Worm (Caenorhabditis elegans) whole organism, L1 larva: ENCODE results near the gene unc-4.

Experiments used
- C04F5.9 ChIP-seq: sonication (generic microtip); optimal IDR thresholded peaks from 2 replicates; lab custom pipeline; 2016; ENCODE audit warnings: missing genetic modification characterization, missing compliant biosample characterization
- C16A3.4 ChIP-seq: fragments of 150-350 bp; optimal IDR thresholded peaks from 2 replicates; lab custom pipeline; 2014; ENCODE audit warnings: missing biosample characterization, missing genetic modification characterization
- F16B12.6 ChIP-seq: fragments of 150-350 bp; optimal IDR thresholded peaks from 2 replicates; lab custom pipeline; 2014; ENCODE audit warnings: missing biosample characterization, missing genetic modification characterization
- aha-1 ChIP-seq: fragments of 150-350 bp; optimal IDR thresholded peaks from 2 replicates; lab custom pipeline; 2014; ENCODE audit warnings: missing biosample characterization, missing genetic modification characterization
- alr-1 ChIP-seq: fragments of 200-800 bp; sonication (Bioruptor generic); optimal IDR thresholded peaks from 2 replicates; lab custom pipeline; 2018; ENCODE audit warnings: borderline replicate concordance, mild to moderate bottlenecking, missing genetic modification characterization, missing compliant biosample characterization
- ama-1 ChIP-seq: fragments of 150-350 bp; optimal IDR thresholded peaks from 2 replicates; lab custom pipeline; 2014
- blmp-1 ChIP-seq: fragments of 150-350 bp; optimal IDR thresholded peaks from 2 replicates; lab custom pipeline; 2014; ENCODE audit warnings: missing biosample characterization, missing genetic modification characterization
- ceh-82 ChIP-seq, 3 experiments: fragments of 150-350 bp in 1 of 3; sonication (generic microtip) in 2 of 3; optimal IDR thresholded peaks; 2 replicates each; lab custom pipeline; 2014 to 2017; ENCODE audit warnings: missing biosample characterization in 3 of 3, missing genetic modification characterization in 3 of 3
- ceh-88 ChIP-seq: fragments of 200-800 bp; sonication (Bioruptor generic); IDR thresholded peaks from 2 replicates; pipeline ENCODE4 v1.3.6; 2022; ENCODE audit warnings: missing genetic modification characterization, missing compliant biosample characterization
- ceh-90 ChIP-seq: sonication (generic microtip); optimal IDR thresholded peaks from 2 replicates; lab custom pipeline; 2016; ENCODE audit warnings: missing genetic modification characterization, missing compliant biosample characterization
- dpl-1 ChIP-seq, 3 experiments: fragments of 150-350 bp in 2 of 3; sonication (generic microtip) in 1 of 3; optimal IDR thresholded peaks; 2 replicates each; lab custom pipeline; 2014 to 2017; ENCODE audit warnings: missing biosample characterization in 3 of 3, missing genetic modification characterization in 3 of 3, missing genetic modification reagents in 3 of 3
- dsc-1 ChIP-seq: sonication (generic microtip); optimal IDR thresholded peaks from 2 replicates; lab custom pipeline; 2016; ENCODE audit warnings: mild to moderate bottlenecking, missing genetic modification characterization, missing compliant biosample characterization
- efl-1 ChIP-seq, 4 experiments: fragments of 150-350 bp; optimal IDR thresholded peaks in 3 of 4; peaks in 1 of 4; 1 replicate in 1 of 4; 2 replicates in 3 of 4; lab custom pipeline; 2014; ENCODE audit warnings: missing biosample characterization in 2 of 4, missing genetic modification characterization in 2 of 4, missing genetic modification reagents in 2 of 4
- efl-3 ChIP-seq: fragments of 200-800 bp; sonication (Bioruptor generic); optimal IDR thresholded peaks from 2 replicates; lab custom pipeline; 2018; ENCODE audit warnings: mild to moderate bottlenecking, missing genetic modification characterization, missing compliant biosample characterization
- elt-3 ChIP-seq, 6 experiments: fragments of 150-350 bp in 1 of 6; sonication (generic microtip); optimal IDR thresholded peaks; 2 replicates each; lab custom pipeline; 2017 to 2018; ENCODE audit warnings: missing biosample characterization in 6 of 6, missing genetic modification characterization in 6 of 6, inconsistent platforms in 1 of 6
- fkh-10 ChIP-seq: sonication (generic microtip); optimal IDR thresholded peaks from 2 replicates; lab custom pipeline; 2017; ENCODE audit warnings: missing biosample characterization, missing genetic modification reagents, missing genetic modification characterization
- fkh-8 ChIP-seq: sonication (generic microtip); optimal IDR thresholded peaks from 2 replicates; lab custom pipeline; 2016; ENCODE audit warnings: mild to moderate bottlenecking, missing genetic modification characterization, missing compliant biosample characterization
- grh-1 ChIP-seq: fragments of 200-800 bp; sonication (Bioruptor generic); IDR thresholded peaks from 2 replicates; pipeline ENCODE4 v1.3.6; 2022; ENCODE audit warnings: missing genetic modification reagents, missing genetic modification characterization, missing compliant biosample characterization
- irx-1 ChIP-seq: sonication (generic microtip); optimal IDR thresholded peaks from 2 replicates; lab custom pipeline; 2016; ENCODE audit warnings: missing genetic modification characterization, missing compliant biosample characterization
- isw-1 ChIP-seq: fragments of 200-800 bp; sonication (Bioruptor generic); IDR thresholded peaks from 2 replicates; pipeline ENCODE4 v1.3.6; 2022; ENCODE audit warnings: missing genetic modification characterization, missing compliant biosample characterization
- lin-14 ChIP-seq: fragments of 200-800 bp; sonication (Bioruptor generic); optimal IDR thresholded peaks from 2 replicates; lab custom pipeline; 2018; ENCODE audit warnings: mild to moderate bottlenecking, missing genetic modification characterization, moderate library complexity, missing compliant biosample characterization
- lin-15B ChIP-seq: fragments of 150-350 bp; sonication (generic microtip); optimal IDR thresholded peaks from 3 replicates; lab custom pipeline; 2014; ENCODE audit warnings: missing biosample characterization, missing genetic modification characterization
- lin-35 ChIP-seq, 2 experiments: fragments of 150-350 bp; optimal IDR thresholded peaks; 2 replicates each; lab custom pipeline; 2014; ENCODE audit warnings: missing biosample characterization in 2 of 2, missing genetic modification characterization in 2 of 2, missing genetic modification reagents in 2 of 2
- lin-39 ChIP-seq: fragments of 150-350 bp; optimal IDR thresholded peaks from 2 replicates; lab custom pipeline; 2014; ENCODE audit warnings: missing biosample characterization, missing genetic modification reagents, missing genetic modification characterization
- lir-3 ChIP-seq: sonication (generic microtip); optimal IDR thresholded peaks from 2 replicates; lab custom pipeline; 2016; ENCODE audit warnings: mild to moderate bottlenecking, missing genetic modification characterization, moderate library complexity, missing compliant biosample characterization; ENCODE audit not compliant: poor library complexity
- lsy-2 ChIP-seq, 2 experiments: fragments of 150-350 bp; optimal IDR thresholded peaks; 2 replicates each; lab custom pipeline; 2014; ENCODE audit warnings: missing biosample characterization in 2 of 2, missing genetic modification characterization in 2 of 2
- mep-1 ChIP-seq: fragments of 150-350 bp; optimal IDR thresholded peaks from 2 replicates; lab custom pipeline; 2014; ENCODE audit warnings: missing biosample characterization, missing genetic modification characterization
- nhr-11 ChIP-seq: fragments of 150-350 bp; optimal IDR thresholded peaks from 2 replicates; lab custom pipeline; 2014; ENCODE audit warnings: missing biosample characterization, missing genetic modification characterization
- nhr-19 ChIP-seq: fragments of 200-800 bp; sonication (Bioruptor generic); conservative IDR thresholded peaks from 2 replicates; pipeline ENCODE4 v1.3.6; 2022; ENCODE audit warnings: missing genetic modification characterization, missing compliant biosample characterization
- nhr-20 ChIP-seq: sonication (generic microtip); optimal IDR thresholded peaks from 2 replicates; lab custom pipeline; 2016; ENCODE audit warnings: mild to moderate bottlenecking, missing genetic modification characterization, missing compliant biosample characterization
- nhr-237 ChIP-seq: fragments of 150-350 bp; optimal IDR thresholded peaks from 2 replicates; lab custom pipeline; 2014; ENCODE audit warnings: missing biosample characterization, missing genetic modification characterization
- nhr-71 ChIP-seq: sonication (generic microtip); optimal IDR thresholded peaks from 2 replicates; lab custom pipeline; 2016; ENCODE audit warnings: mild to moderate bottlenecking, missing genetic modification characterization, moderate library complexity, missing compliant biosample characterization
- nhr-76 ChIP-seq: sonication (generic microtip); optimal IDR thresholded peaks from 2 replicates; lab custom pipeline; 2017; ENCODE audit warnings: missing biosample characterization, missing genetic modification characterization
- nhr-77 ChIP-seq: fragments of 150-350 bp; optimal IDR thresholded peaks from 2 replicates; lab custom pipeline; 2014; ENCODE audit warnings: missing biosample characterization, missing genetic modification characterization
- nhr-84 ChIP-seq: sonication (generic microtip); optimal IDR thresholded peaks from 2 replicates; lab custom pipeline; 2017; ENCODE audit warnings: missing biosample characterization, missing genetic modification characterization
- nhr-90 ChIP-seq: sonication (generic microtip); optimal IDR thresholded peaks from 2 replicates; lab custom pipeline; 2016; ENCODE audit warnings: mild to moderate bottlenecking, missing genetic modification characterization, missing compliant biosample characterization; ENCODE audit not compliant: poor library complexity
- pag-3 ChIP-seq: sonication (generic microtip); optimal IDR thresholded peaks from 2 replicates; lab custom pipeline; 2017; ENCODE audit warnings: missing genetic modification characterization, mild to moderate bottlenecking, missing compliant biosample characterization, antibody characterized with exemption, borderline replicate concordance; ENCODE audit not compliant: insufficient read depth
- pax-3 ChIP-seq: fragments of 200-800 bp; sonication (Bioruptor generic); optimal IDR thresholded peaks from 2 replicates; lab custom pipeline; 2018; ENCODE audit warnings: mild to moderate bottlenecking, missing genetic modification characterization, moderate library complexity, missing compliant biosample characterization
- skn-1 ChIP-seq: fragments of 150-350 bp; optimal IDR thresholded peaks from 2 replicates; lab custom pipeline; 2014; ENCODE audit warnings: missing biosample characterization, missing genetic modification characterization
- snpc-4 ChIP-seq: fragments of 150-350 bp; optimal IDR thresholded peaks from 2 replicates; lab custom pipeline; 2014; ENCODE audit warnings: missing biosample characterization, missing genetic modification characterization
- sup-37 ChIP-seq: fragments of 200-800 bp; sonication (Bioruptor generic); optimal IDR thresholded peaks from 2 replicates; lab custom pipeline; 2018; ENCODE audit warnings: mild to moderate bottlenecking, missing genetic modification characterization, missing compliant biosample characterization
- swsn-7 ChIP-seq: sonication (generic microtip); optimal IDR thresholded peaks from 2 replicates; lab custom pipeline; 2016; ENCODE audit warnings: missing genetic modification characterization, missing compliant biosample characterization
- tbx-2 ChIP-seq: sonication (generic microtip); optimal IDR thresholded peaks from 2 replicates; lab custom pipeline; 2016; ENCODE audit warnings: missing genetic modification characterization, missing compliant biosample characterization
- unc-130 ChIP-seq: fragments of 150-350 bp; optimal IDR thresholded peaks from 2 replicates; lab custom pipeline; 2017; ENCODE audit warnings: missing biosample characterization, missing genetic modification characterization, inconsistent platforms
- unc-30 ChIP-seq: sonication (generic microtip); optimal IDR thresholded peaks from 2 replicates; lab custom pipeline; 2017; ENCODE audit warnings: missing biosample characterization, missing genetic modification characterization
- unc-62 ChIP-seq: fragments of 150-350 bp; optimal IDR thresholded peaks from 2 replicates; lab custom pipeline; 2014; ENCODE audit warnings: missing biosample characterization, missing genetic modification reagents, missing genetic modification characterization
- unc-86 ChIP-seq: sonication (generic microtip); optimal IDR thresholded peaks from 2 replicates; lab custom pipeline; 2016; ENCODE audit warnings: missing genetic modification characterization, missing compliant biosample characterization
- vab-15 ChIP-seq: sonication (generic microtip); optimal IDR thresholded peaks from 2 replicates; lab custom pipeline; 2017; ENCODE audit warnings: missing genotype, mild to moderate bottlenecking, missing genetic modification characterization, missing compliant biosample characterization
- xbp-1 ChIP-seq: sonication (generic microtip); optimal IDR thresholded peaks from 2 replicates; lab custom pipeline; 2016; ENCODE audit warnings: missing genetic modification characterization, missing compliant biosample characterization
- ztf-4 ChIP-seq: fragments of 150-350 bp; optimal IDR thresholded peaks from 2 replicates; lab custom pipeline; 2014; ENCODE audit warnings: missing biosample characterization, missing genetic modification characterization

unc-4 gene

ce11 chrII:9938877-9939276, 38.7 kb upstream of the unc-4 start, which contains the start of the genes C05C10.7 and C05C10.5:
C05C10.7 (minus strand) TSS chrII:9938971.
C05C10.5 (plus strand) TSS chrII:9939040.
- TF ChIP-seq efl-1 (optimal IDR thresholded peaks at IDR 0.05; lab: Kevin White, UChicago) (peak in 1 of 2 experiments; percentile 10), efl-1 (GFP tag; optimal IDR thresholded peaks at IDR 0.05 in 1 of 2; lab: Kevin White, UChicago) (peak in 1 of 2 experiments; percentile 58), lin-35 (GFP tag; optimal IDR thresholded peaks at IDR 0.05; lab: Kevin White, UChicago) (no peak)

- TF ChIP-seq fkh-8 (tag; lab: Kevin White, UChicago) (peak; percentile 56), lin-14 (GFP tag; lab: Kevin White, UChicago) (peak; percentile 97), ama-1 (lab: Kevin White, UChicago) (peak; percentile 41), ztf-4 (tag; lab: Kevin White, UChicago) (peak; percentile 60), dpl-1 (GFP tag; optimal IDR thresholded peaks at IDR 0.05; lab: Kevin White, UChicago) (peak; percentile 56 to 71 (median 66)), blmp-1 (tag; lab: Kevin White, UChicago) (peak; percentile 97), mep-1 (tag; lab: Kevin White, UChicago) (peak; percentile 87), vab-15 (tag; lab: Kevin White, UChicago) (no peak), nhr-20 (tag; lab: Kevin White, UChicago) (peak; percentile 94), ceh-88 (GFP tag; lab: Robert Waterston, UW) (no peak), lir-3 (tag; lab: Kevin White, UChicago) (peak; percentile 66), nhr-90 (tag; lab: Kevin White, UChicago) (peak; percentile 83), nhr-76 (tag; lab: Kevin White, UChicago) (peak; percentile 22), nhr-71 (tag; lab: Kevin White, UChicago) (peak; percentile 97), lin-15B (tag; lab: Kevin White, UChicago) (peak; percentile 11), unc-130 (tag; lab: Kevin White, UChicago) (peak; percentile 60), nhr-19 (GFP tag; lab: Robert Waterston, UW) (peak; percentile 83), lin-39 (tag; lab: Kevin White, UChicago) (peak; percentile 42), isw-1 (0 out of 2 replicates have a peak, but pooled peaks have one; percentile 3), grh-1 (0 out of 2 replicates have a peak, but pooled peaks have one; percentile 8), ceh-90 (no peak), swsn-7 (tag; lab: Kevin White, UChicago) (peak; percentile 59), fkh-10 (GFP tag; lab: Kevin White, UChicago) (no peak), nhr-77 (tag; lab: Kevin White, UChicago) (peak; percentile 78), alr-1 (tag; lab: Kevin White, UChicago) (no peak), unc-62 (GFP tag; lab: Kevin White, UChicago) (no peak), F16B12.6 (tag; lab: Kevin White, UChicago) (no peak), C16A3.4 (peak; percentile 86), nhr-237 (tag; lab: Kevin White, UChicago) (peak; percentile 19), dsc-1 (peak; percentile 43), efl-3 (GFP tag; lab: Kevin White, UChicago) (no peak), irx-1 (peak; percentile 34), xbp-1 (tag; lab: Kevin White, UChicago) (peak; percentile 50), nhr-11 (peak; percentile 88), unc-30 (tag; lab: Kevin White, UChicago) (no peak), skn-1 (tag; lab: Kevin White, UChicago) (peak; percentile 51), nhr-84 (tag; lab: Kevin White, UChicago) (peak; percentile 37), lsy-2 (tag; optimal IDR thresholded peaks at IDR 0.05; lab: Kevin White, UChicago) (peak; percentile 80 to 89), snpc-4 (tag; lab: Kevin White, UChicago) (peak; percentile 40), elt-3 (tag; optimal IDR thresholded peaks at IDR 0.05; lab: Kevin White, UChicago) (peak in 3 of 6 experiments; percentile 70 to 98 (median 75)), tbx-2 (tag; lab: Kevin White, UChicago) (peak; percentile 80), sup-37 (peak; percentile 32), aha-1 (tag; lab: Kevin White, UChicago) (no peak), unc-86 (no peak), pax-3 (tag; lab: Kevin White, UChicago) (no peak), pag-3 (tag; lab: Kevin White, UChicago) (no peak), C04F5.9 (peak; percentile 20), ceh-82 (tag; optimal IDR thresholded peaks at IDR 0.05; lab: Kevin White, UChicago) (peak; percentile 14 to 59 (median 26))
Observed at ce11 chrII:9937611-9938010, 37.4 kb upstream of the unc-4 start.
